Worm (Caenorhabditis elegans) whole organism, late embryonic: ENCODE data around the gene lips-13.

ENCODE experiments used
- C38D4.7 ChIP-seq: fragments of 200-800 bp; sonication (Bioruptor generic); optimal IDR thresholded peaks from 2 replicates; lab custom pipeline; 2018; ENCODE audit warnings: mild to moderate bottlenecking, missing genetic modification characterization, moderate library complexity, missing compliant biosample characterization
- F13H6.1 ChIP-seq: sonication (generic microtip); optimal IDR thresholded peaks from 2 replicates; lab custom pipeline; 2016; ENCODE audit warnings: missing genetic modification characterization, missing compliant biosample characterization
- K02D7.2 ChIP-seq: sonication (generic microtip); optimal IDR thresholded peaks from 2 replicates; lab custom pipeline; 2017; ENCODE audit warnings: mild to moderate bottlenecking, missing genetic modification characterization, missing compliant biosample characterization
- T23F11.4 ChIP-seq: fragments of 200-800 bp; sonication (Bioruptor generic); optimal IDR thresholded peaks from 2 replicates; lab custom pipeline; 2018; ENCODE audit warnings: mild to moderate bottlenecking, missing genetic modification characterization, missing compliant biosample characterization
- Y22D7AL.16 ChIP-seq: sonication (generic microtip); optimal IDR thresholded peaks from 2 replicates; lab custom pipeline; 2016; ENCODE audit warnings: missing genetic modification characterization, missing compliant biosample characterization
- ceh-14 ChIP-seq: sonication (generic microtip); optimal IDR thresholded peaks from 2 replicates; lab custom pipeline; 2016; ENCODE audit warnings: missing genotype, missing genetic modification characterization, missing compliant biosample characterization
- ceh-18 ChIP-seq: sonication (generic microtip); optimal IDR thresholded peaks from 2 replicates; lab custom pipeline; 2016; ENCODE audit warnings: missing genetic modification characterization, missing compliant biosample characterization
- ceh-19 ChIP-seq: fragments of 200-800 bp; sonication (Bioruptor generic); optimal IDR thresholded peaks from 2 replicates; lab custom pipeline; 2018; ENCODE audit warnings: mild to moderate bottlenecking, missing genetic modification characterization, missing compliant biosample characterization
- ceh-2 ChIP-seq: sonication (generic microtip); optimal IDR thresholded peaks from 2 replicates; lab custom pipeline; 2016; ENCODE audit warnings: missing genotype, missing genetic modification characterization, missing compliant biosample characterization
- ceh-9 ChIP-seq: sonication (generic microtip); optimal IDR thresholded peaks from 2 replicates; lab custom pipeline; 2016; ENCODE audit warnings: mild to moderate bottlenecking, missing genetic modification characterization, inconsistent platforms, missing compliant biosample characterization
- dmd-4 ChIP-seq: sonication (generic microtip); optimal IDR thresholded peaks from 2 replicates; lab custom pipeline; 2016; ENCODE audit warnings: borderline replicate concordance, missing genetic modification characterization, missing compliant biosample characterization
- elt-2 ChIP-seq: sonication (generic microtip); optimal IDR thresholded peaks from 2 replicates; lab custom pipeline; 2016; ENCODE audit warnings: missing genetic modification reagents, missing genetic modification characterization, missing compliant biosample characterization
- elt-4 ChIP-seq: sonication (generic microtip); optimal IDR thresholded peaks from 2 replicates; lab custom pipeline; 2016; ENCODE audit warnings: missing genetic modification characterization, missing compliant biosample characterization
- fax-1 ChIP-seq: sonication (generic microtip); optimal IDR thresholded peaks from 2 replicates; lab custom pipeline; 2016; ENCODE audit warnings: missing genotype, missing genetic modification characterization, missing compliant biosample characterization
- fkh-6 ChIP-seq: sonication (generic microtip); optimal IDR thresholded peaks from 2 replicates; lab custom pipeline; 2016; ENCODE audit warnings: missing genetic modification characterization, missing compliant biosample characterization
- hlh-6 ChIP-seq: sonication (generic microtip); optimal IDR thresholded peaks from 2 replicates; lab custom pipeline; 2016; ENCODE audit warnings: missing genotype, missing genetic modification characterization, missing compliant biosample characterization
- hlh-8 ChIP-seq: sonication (generic microtip); optimal IDR thresholded peaks from 2 replicates; lab custom pipeline; 2016; ENCODE audit warnings: missing genotype, missing genetic modification characterization, missing compliant biosample characterization
- lin-11 ChIP-seq: fragments of 200-800 bp; sonication (Bioruptor generic); optimal IDR thresholded peaks from 2 replicates; lab custom pipeline; 2018; ENCODE audit warnings: mild to moderate bottlenecking, missing genetic modification characterization, missing compliant biosample characterization
- nfya-1 ChIP-seq: sonication (generic microtip); optimal IDR thresholded peaks from 2 replicates; lab custom pipeline; 2017; ENCODE audit warnings: missing genetic modification characterization, mild to moderate bottlenecking, missing compliant biosample characterization, antibody characterized with exemption, moderate library complexity
- nhr-232 ChIP-seq: sonication (generic microtip); optimal IDR thresholded peaks from 2 replicates; lab custom pipeline; 2016; ENCODE audit warnings: missing genetic modification characterization, missing compliant biosample characterization
- npax-4 ChIP-seq: sonication (generic microtip); optimal IDR thresholded peaks from 2 replicates; lab custom pipeline; 2016; ENCODE audit warnings: missing genetic modification characterization, missing compliant biosample characterization
- odd-2 ChIP-seq: sonication (generic microtip); optimal IDR thresholded peaks from 2 replicates; lab custom pipeline; 2017; ENCODE audit warnings: antibody characterized with exemption, mild to moderate bottlenecking, missing genetic modification characterization, missing compliant biosample characterization
- pag-3 ChIP-seq: sonication (generic microtip); optimal IDR thresholded peaks from 2 replicates; lab custom pipeline; 2016; ENCODE audit warnings: missing compliant biosample characterization, missing genetic modification characterization, borderline replicate concordance
- pax-1 ChIP-seq: fragments of 150-350 bp; optimal IDR thresholded peaks from 2 replicates; lab custom pipeline; 2014; ENCODE audit warnings: missing biosample characterization, missing genetic modification characterization
- pqm-1 ChIP-seq: sonication (generic microtip); optimal IDR thresholded peaks from 2 replicates; lab custom pipeline; 2016; ENCODE audit warnings: missing genetic modification characterization, missing compliant biosample characterization
- pros-1 ChIP-seq: fragments of 150-350 bp; optimal IDR thresholded peaks from 2 replicates; lab custom pipeline; 2014; ENCODE audit warnings: missing biosample characterization, missing genetic modification reagents, missing genetic modification characterization
- rnt-1 ChIP-seq: sonication (generic microtip); optimal IDR thresholded peaks from 2 replicates; lab custom pipeline; 2016; ENCODE audit warnings: missing genetic modification characterization, missing compliant biosample characterization
- syd-9 ChIP-seq: sonication (generic microtip); optimal IDR thresholded peaks from 2 replicates; lab custom pipeline; 2016; ENCODE audit warnings: mild to moderate bottlenecking, missing genetic modification characterization, moderate library complexity, missing compliant biosample characterization
- tbx-7 ChIP-seq: sonication (generic microtip); optimal IDR thresholded peaks from 2 replicates; lab custom pipeline; 2016; ENCODE audit warnings: missing genotype, missing genetic modification characterization, missing compliant biosample characterization
- unc-3 ChIP-seq, 2 experiments: fragments of 200-800 bp in 1 of 2; sonication (Bioruptor generic) in 1 of 2; sonication (generic microtip) in 1 of 2; conservative IDR thresholded peaks in 1 of 2; optimal IDR thresholded peaks in 1 of 2; 2 replicates each; pipeline versions ENCODE4 v1.3.6 to Lab custom; 2016 to 2022; ENCODE audit warnings: missing compliant biosample characterization in 2 of 2, missing genetic modification characterization in 2 of 2, missing genetic modification reagents in 1 of 2
- unc-42 ChIP-seq: sonication (generic microtip); optimal IDR thresholded peaks from 2 replicates; lab custom pipeline; 2016; ENCODE audit warnings: missing genotype, missing genetic modification characterization, missing compliant biosample characterization
- unc-55 ChIP-seq: sonication (generic microtip); optimal IDR thresholded peaks from 2 replicates; lab custom pipeline; 2017; ENCODE audit warnings: missing biosample characterization, missing genetic modification reagents, missing genetic modification characterization

The lips-13 gene

ce11 chrII:1106914-1107597 is 10.8 kb downstream of the lips-13 start, which contains the start of gene col-40:
TSS of gene col-40 (minus strand) at chrII:1106964.
- TF ChIP-seq ceh-9: no peak
- TF ChIP-seq ceh-14 (tag; lab: Kevin White, UChicago): no peak
- no peak for TF ChIP-seq hlh-8 (tag; lab: Kevin White, UChicago)
- TF ChIP-seq npax-4 (tag; lab: Kevin White, UChicago): no peak
- TF ChIP-seq lin-11 (tag; lab: Kevin White, UChicago): no peak
- TF ChIP-seq unc-3 (GFP tag; conservative IDR thresholded peaks at IDR 0.05; lab: Robert Waterston, UW): no peak
- TF ChIP-seq unc-3 (tag; optimal IDR thresholded peaks at IDR 0.05; lab: Kevin White, UChicago): no peak
- no peak for TF ChIP-seq K02D7.2
- no peak for TF ChIP-seq pax-1
- TF ChIP-seq pqm-1 (tag; lab: Kevin White, UChicago): no peak
- TF ChIP-seq nfya-1 (tag; lab: Kevin White, UChicago): no peak
- no peak for TF ChIP-seq tbx-7 (tag; lab: Kevin White, UChicago)
- TF ChIP-seq rnt-1 (tag; lab: Kevin White, UChicago): no peak
- TF ChIP-seq syd-9 (tag; lab: Kevin White, UChicago): no peak
- no peak for TF ChIP-seq unc-55 (GFP tag; lab: Kevin White, UChicago)
- TF ChIP-seq odd-2 (tag; lab: Kevin White, UChicago): no peak
- TF ChIP-seq unc-42 (tag; lab: Kevin White, UChicago): no peak

ce11 chrII:1105291-1105690 is 12.6 kb downstream of the lips-13 start:
- TF ChIP-seq hlh-6 (peak; percentile 38), syd-9 (tag; lab: Kevin White, UChicago) (peak; percentile 38), ceh-2 (tag; lab: Kevin White, UChicago) (no peak)
- TF ChIP-seq, all 69 proteins: peak for 2

- TF ChIP-seq elt-2 (tag; lab: Kevin White, UChicago) (no peak), T23F11.4 (GFP tag; lab: Kevin White, UChicago) (no peak), F13H6.1 (tag; lab: Kevin White, UChicago) (no peak), dmd-4 (tag; lab: Kevin White, UChicago) (no peak), ceh-9 (no peak), unc-3 (GFP tag; conservative IDR thresholded peaks at IDR 0.05; lab: Robert Waterston, UW) (no peak), unc-3 (tag; optimal IDR thresholded peaks at IDR 0.05; lab: Kevin White, UChicago) (no peak), ceh-18 (tag; lab: Kevin White, UChicago) (no peak), fkh-6 (no peak), Y22D7AL.16 (no peak), K02D7.2 (no peak), pag-3 (tag; lab: Kevin White, UChicago) (no peak), ceh-19 (GFP tag; lab: Kevin White, UChicago) (no peak), pros-1 (tag; lab: Kevin White, UChicago) (no peak), C38D4.7 (GFP tag; lab: Kevin White, UChicago) (no peak), elt-4 (tag; lab: Kevin White, UChicago) (no peak), fax-1 (tag; lab: Kevin White, UChicago) (no peak), nhr-232 (no peak), tbx-7 (tag; lab: Kevin White, UChicago) (no peak)
These were observed 13.4 kb downstream of the lips-13 start, which contains the start of gene T13B5.9 for ce11 chrII:1104409-1104808. TSS of gene T13B5.9 (minus strand) at chrII:1104509.

- TF ChIP-seq syd-9 (tag; lab: Kevin White, UChicago) (no peak), pqm-1 (tag; lab: Kevin White, UChicago) (peak; percentile 54), elt-2 (tag; lab: Kevin White, UChicago) (peak; percentile 99)
These were observed 14.2 kb downstream of the lips-13 start for ce11 chrII:1103484-1104100.
